Worm (Caenorhabditis elegans) whole organism, L4 larva: ENCODE measurements around the gene Y48B6A.1.
A peak's percentile ranks its signal among the peaks of the same experiment; 100 is the strongest.

Source experiments
- attf-4 ChIP-seq: sonication (generic microtip); optimal IDR thresholded peaks from 3 replicates; lab custom pipeline; 2017; ENCODE audit warnings: missing biosample characterization, missing genetic modification characterization
- lsy-2 ChIP-seq, 2 experiments: fragments of 150-350 bp in 1 of 2; sonication (generic microtip) in 1 of 2; optimal IDR thresholded peaks; 2 replicates each; lab custom pipeline; 2014 to 2017; ENCODE audit warnings: missing biosample characterization in 2 of 2, missing genetic modification characterization in 2 of 2
- pha-4 ChIP-seq, 2 experiments: fragments of 150-350 bp in 1 of 2; fragments of 200-800 bp in 1 of 2; sonication (Bioruptor generic) in 1 of 2; IDR thresholded peaks in 1 of 2; optimal IDR thresholded peaks in 1 of 2; 2 replicates each; pipeline versions ENCODE4 v1.3.6 to Lab custom; 2014 to 2022; ENCODE audit warnings: missing genetic modification characterization in 2 of 2, missing genetic modification reagents in 2 of 2, missing biosample characterization in 1 of 2, missing compliant biosample characterization in 1 of 2
- skn-1 ChIP-seq: fragments of 150-350 bp; optimal IDR thresholded peaks from 2 replicates; lab custom pipeline; 2014; ENCODE audit warnings: missing biosample characterization, missing genetic modification characterization

DNA sequence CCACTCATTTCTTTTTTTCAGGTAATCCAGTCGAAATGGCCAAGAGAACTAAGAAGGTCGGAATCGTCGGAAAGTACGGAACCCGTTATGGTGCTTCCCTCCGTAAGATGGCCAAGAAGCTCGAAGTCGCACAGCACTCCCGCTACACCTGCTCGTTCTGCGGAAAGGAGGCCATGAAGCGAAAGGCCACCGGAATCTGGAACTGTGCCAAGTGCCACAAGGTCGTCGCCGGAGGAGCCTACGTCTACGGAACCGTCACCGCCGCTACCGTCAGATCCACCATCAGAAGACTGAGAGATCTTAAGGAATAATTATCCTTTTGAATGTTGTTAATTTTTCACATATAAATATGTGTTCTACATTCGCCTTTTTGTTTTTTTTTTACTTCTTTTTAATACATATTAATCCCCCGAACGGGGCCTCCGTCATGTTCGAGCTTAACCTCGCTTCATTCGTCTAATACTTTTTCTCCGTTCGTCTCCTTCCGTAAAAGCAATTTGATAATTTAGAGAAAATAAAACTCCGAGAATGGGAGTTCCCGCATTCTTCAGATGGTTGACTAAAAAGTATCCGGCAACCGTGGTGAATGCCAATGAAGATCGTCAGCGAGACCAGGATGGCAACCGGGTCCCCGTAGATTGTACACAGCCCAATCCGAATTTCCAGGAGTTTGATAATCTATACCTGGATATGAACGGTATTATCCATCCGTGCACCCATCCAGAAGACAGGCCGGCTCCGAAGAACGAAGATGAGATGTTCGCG is 1.3 kb upstream of the Y48B6A.1 start, which contains the start of the genes rpl-43 and xrn-2:
- TF ChIP-seq skn-1 (tag; lab: Kevin White, UChicago) (no peak), lsy-2 (tag; optimal IDR thresholded peaks at IDR 0.05; lab: Kevin White, UChicago) (no peak), attf-4 (tag; lab: Kevin White, UChicago) (no peak), pha-4 (GFP tag; IDR thresholded peaks at IDR 0.05; lab: Robert Waterston, UW) (peak; percentile 52; the same call in 1 of the 2 replicates), pha-4 (tag; optimal IDR thresholded peaks at IDR 0.05; lab: Kevin White, UChicago) (no peak)
